Worm (Caenorhabditis elegans): ENCODE measurements around the gene sao-1.

sao-1 gene

ce11 chrV:13958247-13958646, 5.5 kb upstream of the sao-1 start, which contains the start of gene R10D12.10:
R10D12.10 (minus strand) TSS chrV:13958347.
- TF ChIP-seq nhr-237 (tag; optimal IDR thresholded peaks at IDR 0.05) = no peak
- no peak for TF ChIP-seq sptf-1 (tag; optimal IDR thresholded peaks at IDR 0.05)
- TF ChIP-seq ham-2 (GFP tag; optimal IDR thresholded peaks at IDR 0.05) = no peak
- TF ChIP-seq cnd-1 (tag; optimal IDR thresholded peaks at IDR 0.05) = no peak
- TF ChIP-seq mep-1 (tag; optimal IDR thresholded peaks at IDR 0.05) = no peak
- TF ChIP-seq tbx-8 (GFP tag; optimal IDR thresholded peaks at IDR 0.05) = no peak
- TF ChIP-seq nhr-12 (tag; optimal IDR thresholded peaks at IDR 0.05) = no peak
- no peak for TF ChIP-seq hlh-1 (tag; optimal IDR thresholded peaks at IDR 0.05)
- TF ChIP-seq M03D4.4 (tag; optimal IDR thresholded peaks at IDR 0.05) = no peak
- no peak for TF ChIP-seq mab-5 (tag; optimal IDR thresholded peaks at IDR 0.05)

DNA sequence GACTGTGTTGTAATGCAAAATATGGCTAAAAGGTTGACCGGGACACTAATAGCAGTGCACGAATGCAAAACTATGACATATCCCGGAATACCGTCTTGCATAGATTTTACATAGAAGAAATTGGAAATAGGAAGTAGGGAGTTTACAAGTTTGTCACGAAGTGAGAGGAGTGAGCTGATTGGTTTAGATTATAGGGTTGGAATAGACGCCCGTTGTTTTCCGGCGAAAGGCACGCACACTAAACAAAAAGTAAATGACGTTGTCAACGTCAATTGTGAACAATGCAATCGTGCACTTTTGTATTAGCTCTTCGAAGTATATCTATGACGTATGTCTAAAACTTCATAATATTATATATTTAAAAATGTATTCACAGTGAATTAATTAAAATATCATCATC, 2.8 kb upstream of the sao-1 start, which contains the start of gene srh-24:
Gene srh-24 (minus strand): TSS at position 101 of the 400 bp plus-strand sequence.
- no peak for TF ChIP-seq mep-1 (tag; optimal IDR thresholded peaks at IDR 0.05)
- no peak for TF ChIP-seq drap-1 (GFP tag; optimal IDR thresholded peaks at IDR 0.05)
- TF ChIP-seq ceh-83 (GFP tag; optimal IDR thresholded peaks at IDR 0.05) = no peak
- no peak for TF ChIP-seq tbx-8 (GFP tag; optimal IDR thresholded peaks at IDR 0.05)
- no peak for TF ChIP-seq nhr-28 (tag; optimal IDR thresholded peaks at IDR 0.05)
- no peak for TF ChIP-seq nhr-237 (tag; optimal IDR thresholded peaks at IDR 0.05)
- TF ChIP-seq nhr-2 (tag; optimal IDR thresholded peaks at IDR 0.05) = no peak
- no peak for TF ChIP-seq bed-3 (GFP tag; optimal IDR thresholded peaks at IDR 0.05)
- TF ChIP-seq M03D4.4 (tag; optimal IDR thresholded peaks at IDR 0.05) = no peak
- TF ChIP-seq hlh-1 (tag; optimal IDR thresholded peaks at IDR 0.05) = no peak
- TF ChIP-seq unc-39 (tag; optimal IDR thresholded peaks at IDR 0.05) = no peak
- no peak for TF ChIP-seq lin-32 (GFP tag; optimal IDR thresholded peaks at IDR 0.05)
- TF ChIP-seq unc-120 (tag; optimal IDR thresholded peaks at IDR 0.05; ENCODE audit: poor library complexity, severe bottlenecking) = no peak
- TF ChIP-seq zip-8 (tag; optimal IDR thresholded peaks at IDR 0.05) = no peak
- no peak for TF ChIP-seq ceh-43 (GFP tag; optimal IDR thresholded peaks at IDR 0.05)
- TF ChIP-seq ztf-11 (tag; optimal IDR thresholded peaks at IDR 0.05) = no peak
- no peak for TF ChIP-seq snpc-4 (tag; optimal IDR thresholded peaks at IDR 0.05)
- TF ChIP-seq lin-13 (tag; optimal IDR thresholded peaks at IDR 0.05) = no peak

DNA sequence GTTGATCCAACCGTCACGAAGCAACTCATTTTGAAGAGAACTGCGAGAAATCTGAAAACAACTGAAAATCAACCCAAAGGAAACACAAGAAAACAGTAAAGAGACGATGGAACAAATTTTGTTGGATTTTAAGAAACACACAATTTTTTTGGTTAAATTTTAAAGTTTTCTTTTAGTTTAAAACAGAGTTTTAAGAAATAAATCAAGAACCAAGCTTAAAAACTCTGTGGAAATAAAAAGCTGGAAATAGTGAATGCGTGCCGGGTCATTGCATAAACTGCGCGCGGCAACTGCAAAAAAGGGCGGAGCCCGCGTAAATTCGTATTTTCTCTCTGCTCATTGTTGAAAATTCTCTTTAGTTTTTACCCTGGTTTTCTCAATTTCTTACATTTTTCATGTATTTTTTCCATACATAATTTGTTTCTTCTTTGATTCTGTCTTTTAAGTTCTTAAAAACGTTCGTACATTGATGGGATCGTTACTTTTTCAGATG, 1.8 kb upstream of the sao-1 start, which contains the start of the genes algn-13 and R10D12.13:
Gene algn-13 (minus strand): TSS at position 51 of the 493 bp plus-strand sequence.
Gene R10D12.13 (plus strand): TSS at position 491 of the 493 bp plus-strand sequence.
- TF ChIP-seq unc-62 (GFP tag; optimal IDR thresholded peaks at IDR 0.05) (no peak), unc-39 (tag; optimal IDR thresholded peaks at IDR 0.05) (no peak), hlh-1 (tag; optimal IDR thresholded peaks at IDR 0.05) (peak; percentile 26), tbx-8 (GFP tag; optimal IDR thresholded peaks at IDR 0.05) (peak; percentile 64), lin-32 (GFP tag; optimal IDR thresholded peaks at IDR 0.05) (peak; percentile 41), ham-2 (GFP tag; optimal IDR thresholded peaks at IDR 0.05) (peak; percentile 60), drap-1 (GFP tag; optimal IDR thresholded peaks at IDR 0.05) (peak; percentile 81), ztf-11 (tag; optimal IDR thresholded peaks at IDR 0.05) (peak; percentile 59), lsy-2 (tag; optimal IDR thresholded peaks at IDR 0.05) (peak; percentile 37), unc-120 (tag; optimal IDR thresholded peaks at IDR 0.05; ENCODE audit: poor library complexity, severe bottlenecking) (peak; percentile 91), sptf-1 (tag; optimal IDR thresholded peaks at IDR 0.05) (peak; percentile 92), ceh-39 (tag; optimal IDR thresholded peaks at IDR 0.05) (no peak), pha-4 (tag; optimal IDR thresholded peaks at IDR 0.05) (peak; percentile 52), ceh-43 (GFP tag; optimal IDR thresholded peaks at IDR 0.05) (peak; percentile 68), elt-3 (tag; optimal IDR thresholded peaks at IDR 0.05) (peak; percentile 16), flh-1 (GFP tag; optimal IDR thresholded peaks at IDR 0.05) (peak; percentile 64), lin-13 (tag; optimal IDR thresholded peaks at IDR 0.05) (peak; percentile 66), M03D4.4 (tag; optimal IDR thresholded peaks at IDR 0.05) (peak; percentile 86), snpc-4 (tag; optimal IDR thresholded peaks at IDR 0.05) (no peak), cnd-1 (tag; optimal IDR thresholded peaks at IDR 0.05) (peak; percentile 77), nhr-76 (tag; optimal IDR thresholded peaks at IDR 0.05) (no peak), bed-3 (GFP tag; optimal IDR thresholded peaks at IDR 0.05) (peak; percentile 70), mls-2 (tag; optimal IDR thresholded peaks at IDR 0.05) (peak; percentile 84), elt-1 (tag; optimal IDR thresholded peaks at IDR 0.05; ENCODE audit: borderline replicate concordance, insufficient read depth) (peak; percentile 47), ces-1 (GFP tag; optimal IDR thresholded peaks at IDR 0.05) (peak; percentile 40), sem-2 (GFP tag; optimal IDR thresholded peaks at IDR 0.05) (peak; percentile 64), nhr-2 (tag; optimal IDR thresholded peaks at IDR 0.05) (peak; percentile 24), nhr-28 (tag; optimal IDR thresholded peaks at IDR 0.05) (no peak), mab-5 (tag; optimal IDR thresholded peaks at IDR 0.05) (peak; percentile 60), mep-1 (tag; optimal IDR thresholded peaks at IDR 0.05) (peak; percentile 79), nhr-12 (tag; optimal IDR thresholded peaks at IDR 0.05) (no peak), nhr-237 (tag; optimal IDR thresholded peaks at IDR 0.05) (no peak), blmp-1 (tag; optimal IDR thresholded peaks at IDR 0.05) (peak; percentile 52), zip-8 (tag; optimal IDR thresholded peaks at IDR 0.05) (no peak), ceh-83 (GFP tag; optimal IDR thresholded peaks at IDR 0.05) (peak; percentile 79)

All from whole organism, mixed stage, embryonic.